Worm (Caenorhabditis elegans): ENCODE data around the gene clh-4.

- no peak for TF ChIP-seq C34B4.2 (tag; optimal IDR thresholded peaks at IDR 0.05)
- TF ChIP-seq unc-62 (GFP tag; optimal IDR thresholded peaks at IDR 0.05): no peak
- no peak for TF ChIP-seq nhr-77 (tag; optimal IDR thresholded peaks at IDR 0.05)
- TF ChIP-seq elt-3 (tag; optimal IDR thresholded peaks at IDR 0.05): no peak
- no peak for TF ChIP-seq tbx-2 (tag; optimal IDR thresholded peaks at IDR 0.05)
- no peak for TF ChIP-seq pqm-1 (tag; optimal IDR thresholded peaks at IDR 0.05)
- peak; percentile 32 for TF ChIP-seq ama-1 (optimal IDR thresholded peaks at IDR 0.05)
- no peak for TF ChIP-seq snpc-4 (tag; optimal IDR thresholded peaks at IDR 0.05)
- no peak for TF ChIP-seq blmp-1 (tag; optimal IDR thresholded peaks at IDR 0.05)
- TF ChIP-seq zag-1 (tag; optimal IDR thresholded peaks at IDR 0.05): no peak
Measured at ce11 chrX:4147600-4148448, 47.5 kb upstream of the clh-4 start.

All from whole organism, L1 larva.